Worm (Caenorhabditis elegans): Measurements from ENCODE around the gene subs-4.

ce11 chrIII:11359422-11359821, 22.6 kb upstream of the subs-4 start:
- TF ChIP-seq med-1 (GFP tag; optimal IDR thresholded peaks at IDR 0.05; ENCODE audit: insufficient read depth): no peak
- TF ChIP-seq tab-1 (GFP tag; IDR thresholded peaks at IDR 0.05): no peak
- TF ChIP-seq ztf-29 (GFP tag; IDR thresholded peaks at IDR 0.05): no peak
- TF ChIP-seq flt-1 (GFP tag; IDR thresholded peaks at IDR 0.05): no peak

Data from whole organism, midembryonic.